Fruit fly (Drosophila melanogaster): ENCODE data around the gene Vha26.
A peak's percentile ranks its signal among the peaks of the same experiment; 100 is the strongest.

The Vha26 gene

DNA sequence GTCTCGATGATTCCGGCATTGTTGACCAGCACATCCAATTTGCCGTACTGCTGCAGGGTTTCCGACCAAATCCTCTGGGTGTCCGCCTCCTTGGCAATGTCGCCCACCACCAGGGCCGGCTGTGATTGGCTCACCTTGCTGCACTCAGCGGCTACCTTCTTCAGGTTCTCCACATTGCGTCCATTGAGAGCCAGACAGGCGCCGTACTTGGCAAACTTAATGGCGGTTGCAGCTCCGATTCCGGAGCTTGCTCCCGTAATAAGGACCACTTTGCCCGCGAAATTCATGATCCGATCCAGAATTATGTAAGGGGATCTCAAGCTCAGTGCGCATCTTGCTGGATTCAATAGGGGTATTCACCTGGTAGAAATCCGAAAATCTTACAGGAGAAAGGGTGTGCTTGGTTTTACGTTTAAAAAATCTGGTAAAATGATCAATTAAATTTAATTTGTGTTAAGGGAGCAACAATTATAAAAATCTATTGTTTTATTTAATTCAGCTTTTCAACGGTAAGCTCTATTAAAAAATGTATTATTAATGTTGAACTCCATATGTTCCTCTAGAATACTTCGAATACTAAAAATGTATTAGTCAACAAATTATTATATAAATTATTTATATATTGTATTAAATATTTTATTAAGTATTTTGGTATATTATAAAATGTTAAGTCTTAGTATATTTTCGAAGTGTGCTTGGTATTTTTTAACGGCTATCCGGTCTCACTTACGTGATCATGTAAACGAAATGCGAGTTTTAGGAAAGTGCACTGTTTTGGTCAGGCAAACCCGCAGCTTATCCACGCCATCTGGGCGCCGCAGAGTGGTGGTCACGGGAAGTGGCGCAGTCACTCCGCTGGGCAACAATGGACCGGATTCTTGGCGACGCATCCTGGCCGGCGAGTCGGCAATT lies 45.2 kb downstream of the Vha26 start, which contains the start of the genes CG31548 and CG12170 (continued):
- peak; percentile 34 for TF ChIP-seq CG18476 (GFP tag; optimal IDR thresholded peaks at IDR 0.05)
- no peak for TF ChIP-seq CG11696 (GFP tag; IDR thresholded peaks at IDR 0.05)
- TF ChIP-seq lola (GFP tag; optimal IDR thresholded peaks at IDR 0.05), result peak in 1 of 3 experiments; percentile 56
- TF ChIP-seq NC2β (GFP tag; optimal IDR thresholded peaks at IDR 0.05), result peak; percentile 22
- peak; percentile 57 for TF ChIP-seq CG10979 (tag; optimal IDR thresholded peaks at IDR 0.05)
- peak; percentile 54 for TF ChIP-seq tap (tag; optimal IDR thresholded peaks at IDR 0.05)
- peak; percentile 28 for TF ChIP-seq chn (GFP tag; optimal IDR thresholded peaks at IDR 0.05)
- TF ChIP-seq CG11695 (GFP tag; IDR thresholded peaks at IDR 0.05), result peak; percentile 66
- 0 out of 2 replicates have a peak, but pooled peaks have one; percentile 14 for TF ChIP-seq H2.0 (GFP tag; IDR thresholded peaks at IDR 0.05)
- no peak for TF ChIP-seq CG17912 (GFP tag; optimal IDR thresholded peaks at IDR 0.05)
- peak; percentile 36; the same call in 1 of the 2 replicates for TF ChIP-seq CG5953 (GFP tag; IDR thresholded peaks at IDR 0.05)
- TF ChIP-seq Camta (GFP tag; optimal IDR thresholded peaks at IDR 0.05), result peak; percentile 29
- TF ChIP-seq bab2 (GFP tag; optimal IDR thresholded peaks at IDR 0.05), result peak; percentile 5
- peak; percentile 62 for TF ChIP-seq CG2120 (GFP tag; optimal IDR thresholded peaks at IDR 0.05)
- no peak for TF ChIP-seq CG7963 (GFP tag; IDR thresholded peaks at IDR 0.05; ENCODE audit: partially characterized antibody)
- peak; percentile 29 for TF ChIP-seq tin (GFP tag; optimal IDR thresholded peaks at IDR 0.05)
- TF ChIP-seq CG8924 (tag; optimal IDR thresholded peaks at IDR 0.05), result peak; percentile 65
- no peak for TF ChIP-seq Hmr (GFP tag; optimal IDR thresholded peaks at IDR 0.05)
- peak; percentile 60 for TF ChIP-seq CG8388 (GFP tag; optimal IDR thresholded peaks at IDR 0.05)
- peak; percentile 94 for TF ChIP-seq MESR4 (GFP tag; optimal IDR thresholded peaks at IDR 0.05)
- peak; percentile 50 for TF ChIP-seq esg (GFP tag; conservative IDR thresholded peaks at IDR 0.05)
- TF ChIP-seq CG31441 (GFP tag; IDR thresholded peaks at IDR 0.05), result peak; percentile 68
- TF ChIP-seq lbe (GFP tag; optimal IDR thresholded peaks at IDR 0.05), result peak; percentile 22
- peak; percentile 69 for TF ChIP-seq CG9727 (GFP tag; optimal IDR thresholded peaks at IDR 0.05)
- TF ChIP-seq CG3726 (GFP tag; IDR thresholded peaks at IDR 0.05), result peak; percentile 19; the same call in 1 of the 3 replicates
- TF ChIP-seq hkb (optimal IDR thresholded peaks at IDR 0.05), result no peak
- TF ChIP-seq hkb (GFP tag; IDR thresholded peaks at IDR 0.05), result peak; percentile 75
- peak; percentile 72 for TF ChIP-seq ci (GFP tag; IDR thresholded peaks at IDR 0.05)
- peak; percentile 45 for TF ChIP-seq Fer3 (tag; optimal IDR thresholded peaks at IDR 0.05)
- TF ChIP-seq Gug (GFP tag; IDR thresholded peaks at IDR 0.05), result no peak
- 0 out of 3 replicates have a peak, but pooled peaks have one; percentile 15 for TF ChIP-seq B-H1 (GFP tag; IDR thresholded peaks at IDR 0.05)
- TF ChIP-seq Trl (optimal IDR thresholded peaks at IDR 0.05), result no peak
- no peak for TF ChIP-seq Trl (GFP tag; optimal IDR thresholded peaks at IDR 0.05)
- peak; percentile 32 for TF ChIP-seq CG15601 (tag; optimal IDR thresholded peaks at IDR 0.05)
- TF ChIP-seq gcm2 (GFP tag; optimal IDR thresholded peaks at IDR 0.05), result no peak
- TF ChIP-seq fd3F (GFP tag; optimal IDR thresholded peaks at IDR 0.05), result peak; percentile 11
- TF ChIP-seq YL-1 (GFP tag; optimal IDR thresholded peaks at IDR 0.05), result peak; percentile 15
- peak; percentile 35 for TF ChIP-seq fd96Cb (tag; optimal IDR thresholded peaks at IDR 0.05)
- TF ChIP-seq CG6813 (GFP tag; optimal IDR thresholded peaks at IDR 0.05), result no peak
- peak in 1 of 2 experiments; percentile 97 for TF ChIP-seq Pdp1 (GFP tag; optimal IDR thresholded peaks at IDR 0.05)
- 0 out of 3 replicates have a peak, but pooled peaks have one; percentile 18 for TF ChIP-seq Aef1 (GFP tag; IDR thresholded peaks at IDR 0.05)
- no peak for TF ChIP-seq CG10565 (GFP tag; optimal IDR thresholded peaks at IDR 0.05)
- peak; percentile 30 for TF ChIP-seq CG10654 (GFP tag; optimal IDR thresholded peaks at IDR 0.05)
- TF ChIP-seq ind (GFP tag; optimal IDR thresholded peaks at IDR 0.05), result peak; percentile 33
- no peak for TF ChIP-seq fru (optimal IDR thresholded peaks at IDR 0.05)
- peak; percentile 7 for TF ChIP-seq CG7786 (GFP tag; optimal IDR thresholded peaks at IDR 0.05)
- TF ChIP-seq ewg (GFP tag; optimal IDR thresholded peaks at IDR 0.05), result peak; percentile 32
- no peak for TF ChIP-seq Gsc (GFP tag; IDR thresholded peaks at IDR 0.05)
- peak; percentile 15 for TF ChIP-seq pzg (GFP tag; optimal IDR thresholded peaks at IDR 0.05)

Measured in whole organism, embryonic.